Fruit fly (Drosophila melanogaster) S2 (cell line): ENCODE measurements around the gene CG42523.

ENCODE experiments used
- CG8478 ChIP-seq: fragments of >200 bp; optimal IDR thresholded peaks from 2 replicates; lab custom pipeline; 2018
- CTCF ChIP-seq, 2 experiments: fragments of >200 bp; optimal IDR thresholded peaks; 2 replicates each; lab custom pipeline; 2018

The CG42523 gene

dm6 chr2L:4812261-4813022 lies 49.7 kb downstream of the CG42523 start, which contains the start of gene CG15629:
Gene CG15629 (plus strand): TSS chr2L:4813009.
- TF ChIP-seq CTCF (optimal IDR thresholded peaks at IDR 0.05; lab: Kevin White, UChicago), result no peak
- no peak for TF ChIP-seq CG8478 (lab: Kevin White, UChicago)

- TF ChIP-seq CTCF (optimal IDR thresholded peaks at IDR 0.05; lab: Kevin White, UChicago) (no peak), CG8478 (lab: Kevin White, UChicago) (no peak)
These were observed 50.3 kb downstream of the CG42523 start for dm6 chr2L:4813023-4813339.
